Worm (Caenorhabditis elegans): ENCODE results near the gene C18D11.10.

C18D11.10 gene

DNA sequence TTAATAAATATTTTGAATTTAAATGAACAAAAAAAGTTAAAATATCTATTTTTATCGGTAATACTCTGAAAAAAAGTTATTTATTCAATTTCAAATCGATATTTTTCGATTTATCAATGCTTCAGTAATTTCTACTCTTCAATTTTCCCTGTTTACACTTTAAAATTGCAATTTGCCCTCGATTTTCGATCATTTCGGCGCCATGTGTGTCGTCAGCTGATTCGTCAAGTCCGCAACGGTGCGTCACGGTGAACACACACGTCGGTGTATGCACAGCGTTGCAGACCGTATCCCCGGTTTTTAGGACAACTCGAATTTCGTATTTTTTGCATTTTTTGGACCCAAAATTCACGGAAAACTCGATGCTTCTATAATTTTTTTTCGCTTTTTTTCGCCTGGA lies 15.7 kb downstream of the C18D11.10 start, which contains the start of gene C18D11.3 (continued):
- TF ChIP-seq Y116A8C.19 (tag; optimal IDR thresholded peaks at IDR 0.05; ENCODE audit: borderline replicate concordance): no peak
- TF ChIP-seq ces-1 (GFP tag; optimal IDR thresholded peaks at IDR 0.05): no peak
- peak; percentile 91 for TF ChIP-seq lin-13 (GFP tag; optimal IDR thresholded peaks at IDR 0.05)
- peak; percentile 65 for TF ChIP-seq elt-2 (tag; optimal IDR thresholded peaks at IDR 0.05)
- peak; percentile 82 for TF ChIP-seq nhr-47 (tag; optimal IDR thresholded peaks at IDR 0.05)
- TF ChIP-seq ceh-8 (GFP tag; optimal IDR thresholded peaks at IDR 0.05): no peak
- peak in 1 of 2 experiments; percentile 22 for TF ChIP-seq ztf-11 (tag; optimal IDR thresholded peaks at IDR 0.05)
- TF ChIP-seq tbx-2 (tag; optimal IDR thresholded peaks at IDR 0.05): peak; percentile 88
- TF ChIP-seq mdl-1 (tag; optimal IDR thresholded peaks at IDR 0.05): peak in 1 of 2 experiments; percentile 96
- TF ChIP-seq vab-15 (tag; optimal IDR thresholded peaks at IDR 0.05): peak; percentile 77
- no peak for TF ChIP-seq ceh-90 (tag; optimal IDR thresholded peaks at IDR 0.05)
- TF ChIP-seq lin-15B (tag; optimal IDR thresholded peaks at IDR 0.05): peak; percentile 83
- TF ChIP-seq dpl-1 (GFP tag; optimal IDR thresholded peaks at IDR 0.05): peak; percentile 74 to 85 (median 84)
- TF ChIP-seq nhr-28 (tag; optimal IDR thresholded peaks at IDR 0.05): no peak
- peak; percentile 100 for TF ChIP-seq F16B12.6 (tag; optimal IDR thresholded peaks at IDR 0.05)
- no peak for TF ChIP-seq sptf-1 (tag; optimal IDR thresholded peaks at IDR 0.05)
- TF ChIP-seq efl-3 (GFP tag; optimal IDR thresholded peaks at IDR 0.05): no peak
- TF ChIP-seq nhr-12 (tag; optimal IDR thresholded peaks at IDR 0.05): no peak
- no peak for TF ChIP-seq ceh-63 (GFP tag; optimal IDR thresholded peaks at IDR 0.05)
- TF ChIP-seq nhr-77 (tag; optimal IDR thresholded peaks at IDR 0.05): peak; percentile 82
- TF ChIP-seq skn-1 (tag; optimal IDR thresholded peaks at IDR 0.05): peak; percentile 88
- TF ChIP-seq isw-1 (GFP tag; IDR thresholded peaks at IDR 0.05): peak; percentile 74
- TF ChIP-seq jun-1 (tag; optimal IDR thresholded peaks at IDR 0.05): peak; percentile 52
- peak; percentile 60 for TF ChIP-seq unc-86 (tag; optimal IDR thresholded peaks at IDR 0.05)
- peak; percentile 84 to 86 for TF ChIP-seq efl-1 (optimal IDR thresholded peaks at IDR 0.05)
- peak; percentile 81 to 97 for TF ChIP-seq efl-1 (GFP tag; optimal IDR thresholded peaks at IDR 0.05 in 1 of 2)
- TF ChIP-seq lsy-2 (tag; optimal IDR thresholded peaks at IDR 0.05): peak; percentile 96 to 99
- TF ChIP-seq nhr-76 (tag; optimal IDR thresholded peaks at IDR 0.05): no peak
- TF ChIP-seq nhr-20 (tag; optimal IDR thresholded peaks at IDR 0.05): peak; percentile 93
- no peak for TF ChIP-seq C34B4.2 (tag; optimal IDR thresholded peaks at IDR 0.05)
- TF ChIP-seq unc-98 (GFP tag; IDR thresholded peaks at IDR 0.05): peak; percentile 6; the same call in 1 of the 2 replicates
- TF ChIP-seq swsn-7 (tag; optimal IDR thresholded peaks at IDR 0.05): peak; percentile 75
- TF ChIP-seq lin-35 (GFP tag; optimal IDR thresholded peaks at IDR 0.05): peak; percentile 90 to 93
- peak; percentile 94 for TF ChIP-seq mep-1 (tag; optimal IDR thresholded peaks at IDR 0.05)
- peak; percentile 93 for TF ChIP-seq snu-23 (GFP tag; optimal IDR thresholded peaks at IDR 0.05)
- peak; percentile 97 for TF ChIP-seq unc-130 (tag; optimal IDR thresholded peaks at IDR 0.05)
- peak; percentile 48 to 93 (median 52) for TF ChIP-seq ceh-82 (tag; optimal IDR thresholded peaks at IDR 0.05)
- TF ChIP-seq mab-9 (GFP tag; IDR thresholded peaks at IDR 0.05): 0 out of 2 replicates have a peak, but pooled peaks have one; percentile 9
- TF ChIP-seq aly-2 (tag; optimal IDR thresholded peaks at IDR 0.05): no peak
- peak; percentile 92 for TF ChIP-seq rnt-1 (tag; optimal IDR thresholded peaks at IDR 0.05)
- peak; percentile 60 for TF ChIP-seq irx-1 (tag; optimal IDR thresholded peaks at IDR 0.05)
- peak; percentile 55 for TF ChIP-seq pax-3 (tag; optimal IDR thresholded peaks at IDR 0.05)
- TF ChIP-seq snpc-4 (tag; optimal IDR thresholded peaks at IDR 0.05): peak; percentile 88
- TF ChIP-seq tlp-1 (tag; optimal IDR thresholded peaks at IDR 0.05): no peak
- no peak for TF ChIP-seq pqm-1 (tag; optimal IDR thresholded peaks at IDR 0.05)
- peak; percentile 89 for TF ChIP-seq nhr-85 (tag)
- TF ChIP-seq C16A3.4 (tag; optimal IDR thresholded peaks at IDR 0.05): peak; percentile 94
- peak; percentile 78 for TF ChIP-seq nhr-90 (tag; optimal IDR thresholded peaks at IDR 0.05; ENCODE audit: poor library complexity)
- peak; percentile 57 for TF ChIP-seq C04F5.9 (tag; optimal IDR thresholded peaks at IDR 0.05)
- no peak for TF ChIP-seq alr-1 (tag; optimal IDR thresholded peaks at IDR 0.05; ENCODE audit: borderline replicate concordance)
- TF ChIP-seq fos-1 (tag; optimal IDR thresholded peaks at IDR 0.05): peak; percentile 77
- TF ChIP-seq xbp-1 (tag; optimal IDR thresholded peaks at IDR 0.05): peak; percentile 73
